Fruit fly (Drosophila melanogaster): ENCODE results near the gene CG31287.

The CG31287 gene

DNA sequence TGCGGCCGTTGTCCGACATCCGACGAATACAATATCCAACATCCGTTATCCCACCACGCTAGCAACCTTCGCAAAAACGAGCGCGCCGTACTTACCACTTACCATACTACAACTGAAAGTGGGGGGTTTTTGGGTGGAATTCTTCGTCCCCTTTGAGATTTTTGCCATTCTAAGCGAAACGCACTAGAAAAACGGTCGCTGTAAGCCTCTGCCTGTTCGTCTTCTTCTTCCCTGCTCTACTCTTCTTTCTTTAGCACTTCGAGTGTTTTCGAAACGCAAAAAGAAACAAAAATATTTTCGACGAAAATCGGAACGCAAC, 46.3 kb downstream of the CG31287 start:
- peak; percentile 55 for TF ChIP-seq pdm3 (GFP tag; optimal IDR thresholded peaks at IDR 0.05)
- TF ChIP-seq CG10669 (GFP tag; optimal IDR thresholded peaks at IDR 0.05) = peak; percentile 93
- TF ChIP-seq CG1621 (tag; optimal IDR thresholded peaks at IDR 0.05) = peak; percentile 17
- peak; percentile 22 for TF ChIP-seq CG7368 (GFP tag; optimal IDR thresholded peaks at IDR 0.05)
- no peak for TF ChIP-seq Eip93F (GFP tag; optimal IDR thresholded peaks at IDR 0.05)
- no peak for TF ChIP-seq svp (GFP tag)

DNA sequence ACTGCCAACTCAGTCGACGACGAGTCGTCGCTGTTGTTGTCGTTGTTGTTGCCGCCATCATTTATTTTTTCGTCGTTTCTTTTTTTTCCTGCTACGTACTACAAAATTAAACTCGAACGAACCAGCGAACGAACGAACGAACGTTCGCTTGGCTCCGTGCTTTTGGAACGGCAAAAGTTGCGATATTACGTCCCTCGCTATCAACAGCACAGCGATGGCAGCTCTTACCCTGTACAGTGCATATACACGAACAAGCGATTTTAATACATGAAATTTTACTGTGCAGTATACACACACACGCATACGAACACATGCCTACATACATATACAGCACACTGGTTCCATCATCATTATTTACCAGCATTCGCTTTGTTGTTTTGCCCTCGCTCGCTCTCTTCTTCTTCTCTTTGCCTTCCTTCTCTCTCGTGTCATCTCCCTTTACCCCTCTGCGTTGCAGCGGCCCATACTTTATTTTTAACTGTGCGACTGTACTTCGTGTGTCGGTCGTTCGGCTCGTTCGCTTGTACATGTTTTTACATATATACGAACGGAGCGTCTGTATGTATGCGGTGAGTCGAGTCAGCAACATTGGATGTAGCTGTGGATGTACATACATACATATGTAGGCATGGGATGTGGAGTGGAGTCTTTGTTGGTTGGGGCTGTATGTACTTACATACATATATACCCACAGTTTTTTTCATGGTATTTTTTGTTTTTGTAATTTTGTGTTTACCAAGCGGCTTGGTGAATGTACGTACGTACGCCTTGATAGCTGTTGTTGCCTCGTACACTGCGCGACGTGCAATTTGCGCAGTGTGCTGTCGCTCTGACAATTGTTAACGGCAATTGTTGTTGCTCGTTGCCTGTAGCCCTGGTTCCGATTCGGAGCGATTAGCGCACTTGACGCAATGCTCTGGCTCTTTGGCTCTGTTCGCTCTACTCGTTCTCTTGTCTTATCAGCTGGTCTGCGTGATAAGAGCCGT, 47.0 kb downstream of the CG31287 start:
- TF ChIP-seq esn (GFP tag; optimal IDR thresholded peaks at IDR 0.05) (peak; percentile 58), CG9139 (GFP tag; optimal IDR thresholded peaks at IDR 0.05) (peak; percentile 65), CG11762 (GFP tag; optimal IDR thresholded peaks at IDR 0.05; ENCODE audit: insufficient read depth) (peak; percentile 3), CG10669 (GFP tag; optimal IDR thresholded peaks at IDR 0.05) (peak; percentile 27), acj6 (GFP tag; optimal IDR thresholded peaks at IDR 0.05) (peak; percentile 65), CG11294 (GFP tag; IDR thresholded peaks at IDR 0.05) (no peak), CG6808 (GFP tag; optimal IDR thresholded peaks at IDR 0.05) (peak; percentile 64), CG31627 (GFP tag; optimal IDR thresholded peaks at IDR 0.05) (peak; percentile 70), Eip75B (GFP tag; optimal IDR thresholded peaks at IDR 0.05) (peak; percentile 63), CG8319 (GFP tag; optimal IDR thresholded peaks at IDR 0.05) (no peak), spab (GFP tag; optimal IDR thresholded peaks at IDR 0.05) (peak; percentile 42), CG6163 (GFP tag; IDR thresholded peaks at IDR 0.05) (no peak), dac (GFP tag; optimal IDR thresholded peaks at IDR 0.05) (peak; percentile 29), CG11902 (GFP tag; optimal IDR thresholded peaks at IDR 0.05) (peak; percentile 14), CG10631 (GFP tag; optimal IDR thresholded peaks at IDR 0.05) (peak; percentile 40), salr (GFP tag; optimal IDR thresholded peaks at IDR 0.05) (peak in 1 of 2 experiments; percentile 26), CG32006 (GFP tag; optimal IDR thresholded peaks at IDR 0.05) (peak; percentile 64), CG4318 (GFP tag; optimal IDR thresholded peaks at IDR 0.05) (no peak), Hr38 (GFP tag; optimal IDR thresholded peaks at IDR 0.05) (no peak), vri (GFP tag; optimal IDR thresholded peaks at IDR 0.05) (peak; percentile 91), fkh (GFP tag; optimal IDR thresholded peaks at IDR 0.05) (peak; percentile 96), Hr4 (GFP tag; optimal IDR thresholded peaks at IDR 0.05) (peak; percentile 59), fd59A (GFP tag; optimal IDR thresholded peaks at IDR 0.05) (peak; percentile 25), pdm3 (GFP tag; optimal IDR thresholded peaks at IDR 0.05) (peak; percentile 51), Smox (GFP tag; optimal IDR thresholded peaks at IDR 0.05) (peak; percentile 29), eg (GFP tag; IDR thresholded peaks at IDR 0.05) (no peak), CG1621 (tag; optimal IDR thresholded peaks at IDR 0.05) (peak; percentile 29), Gug (GFP tag; IDR thresholded peaks at IDR 0.05) (no peak), CG3919 (GFP tag; optimal IDR thresholded peaks at IDR 0.05) (peak; percentile 65), dsx (GFP tag; optimal IDR thresholded peaks at IDR 0.05; ENCODE audit: poor library complexity, severe bottlenecking) (peak; percentile 55), Blimp-1 (GFP tag; optimal IDR thresholded peaks at IDR 0.05) (peak; percentile 30), Met (GFP tag; optimal IDR thresholded peaks at IDR 0.05) (peak; percentile 49), CG8119 (GFP tag; IDR thresholded peaks at IDR 0.05) (no peak), CG15336 (GFP tag; IDR thresholded peaks at IDR 0.05) (no peak), ss (GFP tag; optimal IDR thresholded peaks at IDR 0.05) (peak; percentile 74 to 85), CG6854 (GFP tag; optimal IDR thresholded peaks at IDR 0.05) (peak; percentile 79), fd85E (GFP tag; optimal IDR thresholded peaks at IDR 0.05) (no peak), net (GFP tag; optimal IDR thresholded peaks at IDR 0.05) (peak; percentile 65), Eip78C (GFP tag) (peak; percentile 78), CG6792 (GFP tag; optimal IDR thresholded peaks at IDR 0.05) (peak; percentile 76), CG7368 (GFP tag; optimal IDR thresholded peaks at IDR 0.05) (peak; percentile 59), Ets96B (tag; optimal IDR thresholded peaks at IDR 0.05) (peak; percentile 29), topi (GFP tag; optimal IDR thresholded peaks at IDR 0.05) (peak; percentile 53), Ets21C (GFP tag; optimal IDR thresholded peaks at IDR 0.05) (peak; percentile 40), Sox15 (GFP tag; optimal IDR thresholded peaks at IDR 0.05) (peak; percentile 36)

Measured in whole organism, prepupa.